Fruit fly (Drosophila melanogaster): Measurements from ENCODE around the gene pdm2.

DNA sequence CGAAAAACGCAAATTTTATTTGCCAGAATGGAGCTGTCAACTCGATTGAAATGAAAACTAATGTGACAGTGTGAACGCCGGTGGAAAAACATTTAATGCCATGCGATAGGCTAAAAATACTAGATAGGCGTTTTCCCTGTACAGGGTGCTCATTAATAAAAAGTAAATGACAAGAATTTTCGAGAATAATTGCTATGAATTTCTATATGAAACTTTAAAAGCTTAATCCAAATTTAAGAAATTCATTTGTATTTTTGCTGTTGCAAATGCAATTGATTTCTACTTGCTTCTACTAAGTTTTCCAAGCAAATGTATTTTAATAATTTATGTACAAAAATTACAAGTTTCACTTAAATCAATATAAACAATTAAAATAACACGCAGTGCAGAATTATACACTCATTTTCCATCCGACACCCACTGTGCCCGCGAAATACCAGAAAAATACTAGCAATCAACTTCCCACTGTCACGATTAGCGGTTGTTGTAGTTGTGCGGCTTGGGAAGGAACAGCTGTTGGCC, 64.9 kb downstream of the pdm2 start, which contains the start of gene Pih1D1:
- TF ChIP-seq psq (optimal IDR thresholded peaks at IDR 0.05) = no peak
- TF ChIP-seq usp (GFP tag; optimal IDR thresholded peaks at IDR 0.05) = no peak
